Worm (Caenorhabditis elegans): ENCODE results near the gene msp-50.

- TF ChIP-seq fkh-10 (GFP tag; optimal IDR thresholded peaks at IDR 0.05) (no peak), ref-2 (tag; optimal IDR thresholded peaks at IDR 0.05) (no peak)
Measured at ce11 chrII:5187469-5187868, 12.1 kb upstream of the msp-50 start, which contains the start of gene crh-2.
